Worm (Caenorhabditis elegans) whole organism, young adult: Measurements from ENCODE around the gene fipr-6.

Source experiments
- B0035.1 ChIP-seq: sonication (generic microtip); optimal IDR thresholded peaks from 2 replicates; lab custom pipeline; 2016; ENCODE audit warnings: missing genetic modification characterization, mild to moderate bottlenecking, missing compliant biosample characterization, missing genotype, missing genetic modification reagents
- B0336.3 ChIP-seq: fragments of 200-800 bp; sonication (Bioruptor generic); IDR thresholded peaks from 2 replicates; pipeline ENCODE4 v1.3.6; 2022; ENCODE audit warnings: missing genetic modification characterization, missing compliant biosample characterization
- F10E7.11 ChIP-seq: sonication (generic microtip); optimal IDR thresholded peaks from 2 replicates; lab custom pipeline; 2017; ENCODE audit warnings: mild to moderate bottlenecking, missing genetic modification characterization, moderate library complexity, missing compliant biosample characterization
- F23B12.7 ChIP-seq: sonication (generic microtip); optimal IDR thresholded peaks from 2 replicates; lab custom pipeline; 2017; ENCODE audit warnings: missing genetic modification characterization, mild to moderate bottlenecking, missing compliant biosample characterization, antibody characterized with exemption, moderate library complexity; ENCODE audit not compliant: insufficient read depth
- Y53G8AR.9 ChIP-seq: fragments of 200-800 bp; sonication (Bioruptor generic); conservative IDR thresholded peaks from 2 replicates; pipeline ENCODE4 v1.3.6; 2022; ENCODE audit warnings: missing genetic modification reagents, missing genetic modification characterization, missing compliant biosample characterization
- Y67H2A.10 ChIP-seq: fragments of 200-800 bp; sonication (Bioruptor generic); conservative IDR thresholded peaks from 2 replicates; pipeline ENCODE4 v1.3.6; 2022; ENCODE audit warnings: missing genetic modification reagents, missing genetic modification characterization, missing compliant biosample characterization
- ZK185.1 ChIP-seq: sonication (generic microtip); optimal IDR thresholded peaks from 2 replicates; lab custom pipeline; 2016; ENCODE audit warnings: mild to moderate bottlenecking, missing genetic modification characterization, missing compliant biosample characterization; ENCODE audit not compliant: poor library complexity, severe bottlenecking
- akir-1 ChIP-seq: fragments of 200-800 bp; sonication (Bioruptor generic); optimal IDR thresholded peaks from 2 replicates; lab custom pipeline; 2018; ENCODE audit warnings: mild to moderate bottlenecking, missing genetic modification characterization, moderate library complexity, missing compliant biosample characterization
- ama-1 ChIP-seq, 3 experiments: fragments of 150-350 bp in 1 of 3; sonication (generic microtip) in 2 of 3; optimal IDR thresholded peaks; 2 replicates each; lab custom pipeline; 2014 to 2018; ENCODE audit warnings: missing biosample characterization in 2 of 3, missing genetic modification characterization in 2 of 3, missing genetic modification reagents in 2 of 3
- aptf-3 ChIP-seq: fragments of 200-800 bp; sonication (Bioruptor generic); IDR thresholded peaks from 2 replicates; pipeline ENCODE4 v1.3.6; 2022; ENCODE audit warnings: missing genetic modification characterization, missing compliant biosample characterization
- athp-1 ChIP-seq: sonication (generic microtip); optimal IDR thresholded peaks from 2 replicates; lab custom pipeline; 2017; ENCODE audit warnings: mild to moderate bottlenecking, missing genetic modification characterization, missing compliant biosample characterization
- cebp-1 ChIP-seq, 2 experiments: fragments of 200-800 bp in 1 of 2; sonication (Bioruptor generic) in 1 of 2; sonication (generic microtip) in 1 of 2; IDR thresholded peaks in 1 of 2; optimal IDR thresholded peaks in 1 of 2; 2 replicates each; pipeline versions ENCODE4 v1.3.6 to Lab custom; 2017 to 2022; ENCODE audit warnings: missing compliant biosample characterization in 2 of 2, missing genetic modification characterization in 2 of 2, mild to moderate bottlenecking in 1 of 2, missing genetic modification reagents in 1 of 2, moderate library complexity in 1 of 2
- hmg-1.2 ChIP-seq: fragments of 200-800 bp; sonication (Bioruptor generic); IDR thresholded peaks from 2 replicates; pipeline ENCODE4 v1.3.6; 2022; ENCODE audit warnings: missing genetic modification reagents, missing genetic modification characterization, missing compliant biosample characterization
- let-607 ChIP-seq, 2 experiments: fragments of 200-800 bp in 1 of 2; sonication (Bioruptor generic) in 1 of 2; sonication (generic microtip) in 1 of 2; optimal IDR thresholded peaks; 2 replicates each; lab custom pipeline; 2016 to 2018; ENCODE audit warnings: mild to moderate bottlenecking in 2 of 2, missing compliant biosample characterization in 2 of 2, missing genetic modification characterization in 2 of 2, moderate library complexity in 2 of 2, missing genotype in 1 of 2
- lin-35 ChIP-seq, 3 experiments: fragments of 150-350 bp in 2 of 3; sonication (generic microtip) in 1 of 3; optimal IDR thresholded peaks; 2 replicates each; lab custom pipeline; 2014 to 2018; ENCODE audit warnings: missing biosample characterization in 3 of 3, missing genetic modification characterization in 3 of 3, missing genetic modification reagents in 3 of 3
- lin-40 ChIP-seq: sonication (generic microtip); optimal IDR thresholded peaks from 2 replicates; lab custom pipeline; 2016; ENCODE audit warnings: missing genetic modification characterization, mild to moderate bottlenecking, missing compliant biosample characterization, missing genotype, missing genetic modification reagents
- lin-54 ChIP-seq: fragments of 200-800 bp; sonication (Bioruptor generic); optimal IDR thresholded peaks from 2 replicates; lab custom pipeline; 2018; ENCODE audit warnings: mild to moderate bottlenecking, missing genetic modification characterization, missing compliant biosample characterization
- lsl-1 ChIP-seq: fragments of 200-800 bp; sonication (Bioruptor generic); optimal IDR thresholded peaks from 2 replicates; lab custom pipeline; 2018; ENCODE audit warnings: mild to moderate bottlenecking, missing genetic modification characterization, moderate library complexity, missing compliant biosample characterization
- madf-10 ChIP-seq: sonication (generic microtip); optimal IDR thresholded peaks from 2 replicates; lab custom pipeline; 2016; ENCODE audit warnings: mild to moderate bottlenecking, missing genetic modification characterization, missing compliant biosample characterization
- madf-6 ChIP-seq: fragments of 200-800 bp; sonication (Bioruptor generic); IDR thresholded peaks from 2 replicates; pipeline ENCODE4 v1.3.6; 2022; ENCODE audit warnings: missing genetic modification reagents, missing genetic modification characterization, missing compliant biosample characterization
- mcd-1 ChIP-seq: fragments of 200-800 bp; sonication (Bioruptor generic); IDR thresholded peaks from 2 replicates; pipeline ENCODE4 v1.3.6; 2022; ENCODE audit warnings: missing genetic modification reagents, missing genetic modification characterization, missing compliant biosample characterization
- mel-28 ChIP-seq: sonication (generic microtip); optimal IDR thresholded peaks from 2 replicates; lab custom pipeline; 2016; ENCODE audit warnings: borderline replicate concordance, mild to moderate bottlenecking, missing genetic modification characterization, missing compliant biosample characterization
- nfya-2 ChIP-seq: fragments of 200-800 bp; sonication (Bioruptor generic); IDR thresholded peaks from 2 replicates; pipeline ENCODE4 v1.3.6; 2022; ENCODE audit warnings: missing genetic modification reagents, missing genetic modification characterization, missing compliant biosample characterization
- nhr-179 ChIP-seq: sonication (generic microtip); optimal IDR thresholded peaks from 2 replicates; lab custom pipeline; 2016; ENCODE audit warnings: mild to moderate bottlenecking, missing genetic modification characterization, missing compliant biosample characterization
- nhr-80 ChIP-seq: sonication (generic microtip); optimal IDR thresholded peaks from 2 replicates; lab custom pipeline; 2016; ENCODE audit warnings: missing genetic modification characterization, missing compliant biosample characterization
- pbrm-1 ChIP-seq: fragments of 200-800 bp; sonication (Bioruptor generic); IDR thresholded peaks from 2 replicates; pipeline ENCODE4 v1.3.6; 2022; ENCODE audit warnings: missing genetic modification reagents, missing genetic modification characterization, missing compliant biosample characterization
- rcor-1 ChIP-seq: fragments of 200-800 bp; sonication (Bioruptor generic); IDR thresholded peaks from 2 replicates; pipeline ENCODE4 v1.3.6; 2022; ENCODE audit warnings: missing genetic modification reagents, missing genetic modification characterization, missing compliant biosample characterization
- repo-1 ChIP-seq: sonication (generic microtip); optimal IDR thresholded peaks from 2 replicates; lab custom pipeline; 2017; ENCODE audit warnings: mild to moderate bottlenecking, missing genetic modification characterization, missing compliant biosample characterization
- sea-2 ChIP-seq: fragments of 200-800 bp; sonication (Bioruptor generic); IDR thresholded peaks from 2 replicates; pipeline ENCODE4 v1.3.6; 2022; ENCODE audit warnings: missing genetic modification characterization, missing compliant biosample characterization
- snpc-1.1 ChIP-seq: sonication (generic microtip); optimal IDR thresholded peaks from 2 replicates; lab custom pipeline; 2017; ENCODE audit warnings: missing genetic modification characterization, mild to moderate bottlenecking, missing compliant biosample characterization, antibody characterized with exemption, moderate library complexity, missing genotype, missing genetic modification reagents; ENCODE audit not compliant: insufficient read depth
- snpc-1.3 ChIP-seq: sonication (generic microtip); optimal IDR thresholded peaks from 2 replicates; lab custom pipeline; 2017; ENCODE audit warnings: missing genetic modification characterization, mild to moderate bottlenecking, missing compliant biosample characterization, antibody characterized with exemption, moderate library complexity, missing genotype, missing genetic modification reagents; ENCODE audit not compliant: insufficient read depth
- snpc-3.4 ChIP-seq: sonication (generic microtip); optimal IDR thresholded peaks from 2 replicates; lab custom pipeline; 2017; ENCODE audit warnings: missing genetic modification characterization, mild to moderate bottlenecking, missing compliant biosample characterization, antibody characterized with exemption, moderate library complexity, missing genotype, missing genetic modification reagents
- snpc-4 ChIP-seq, 5 experiments: fragments of 150-350 bp in 1 of 5; sonication (generic microtip) in 4 of 5; optimal IDR thresholded peaks; 2 replicates each; lab custom pipeline; 2014 to 2018; ENCODE audit warnings: missing genetic modification characterization in 5 of 5, missing biosample characterization in 3 of 5, antibody characterized with exemption in 2 of 5, mild to moderate bottlenecking in 2 of 5, missing compliant biosample characterization in 2 of 5, missing genotype in 2 of 5, moderate library complexity in 2 of 5, missing genetic modification reagents in 1 of 5
- unc-62 ChIP-seq: fragments of 150-350 bp; optimal IDR thresholded peaks from 2 replicates; lab custom pipeline; 2014; ENCODE audit warnings: missing biosample characterization, missing genetic modification reagents, missing genetic modification characterization
- ztf-18 ChIP-seq: sonication (generic microtip); optimal IDR thresholded peaks from 2 replicates; lab custom pipeline; 2016; ENCODE audit warnings: missing genotype, mild to moderate bottlenecking, missing genetic modification characterization, missing compliant biosample characterization
- ztf-28 ChIP-seq: fragments of 200-800 bp; sonication (Bioruptor generic); IDR thresholded peaks from 2 replicates; pipeline ENCODE4 v1.3.6; 2022; ENCODE audit warnings: missing genetic modification reagents, missing genetic modification characterization, missing compliant biosample characterization
- ztf-3 ChIP-seq: fragments of 200-800 bp; sonication (Bioruptor generic); optimal IDR thresholded peaks from 2 replicates; lab custom pipeline; 2018; ENCODE audit warnings: mild to moderate bottlenecking, missing genetic modification characterization, missing compliant biosample characterization

Gene fipr-6

DNA sequence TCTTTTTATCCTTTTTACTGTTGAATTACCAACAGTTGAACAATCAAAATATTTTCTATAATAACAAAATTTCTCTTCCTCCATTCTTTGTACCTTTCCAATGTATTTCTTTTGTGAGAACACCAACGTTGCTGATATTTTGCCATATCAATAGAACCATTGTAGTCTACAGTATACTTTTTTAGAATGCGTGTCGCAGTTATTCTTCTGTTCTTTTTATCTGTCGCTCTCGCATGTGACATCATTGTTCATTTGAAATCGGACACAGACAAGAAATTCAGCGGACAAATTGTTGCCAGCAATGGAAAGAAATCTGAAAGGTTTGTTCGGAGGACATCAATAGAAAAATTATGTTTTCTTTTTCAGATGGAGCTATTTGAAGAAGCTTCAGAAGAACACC, 29.1 kb upstream of the fipr-6 start, which contains the start of gene ZK856.7:
ZK856.7 (plus strand) TSS at position 186 of the 400 bp plus-strand sequence.
- TF ChIP-seq ama-1 (optimal IDR thresholded peaks at IDR 0.05; lab: Kevin White, UChicago) (no peak), ama-1 (GFP tag; optimal IDR thresholded peaks at IDR 0.05; lab: Kevin White, UChicago) (peak in 1 of 2 experiments; percentile 7), lsl-1 (GFP tag; lab: Kevin White, UChicago) (no peak)

DNA sequence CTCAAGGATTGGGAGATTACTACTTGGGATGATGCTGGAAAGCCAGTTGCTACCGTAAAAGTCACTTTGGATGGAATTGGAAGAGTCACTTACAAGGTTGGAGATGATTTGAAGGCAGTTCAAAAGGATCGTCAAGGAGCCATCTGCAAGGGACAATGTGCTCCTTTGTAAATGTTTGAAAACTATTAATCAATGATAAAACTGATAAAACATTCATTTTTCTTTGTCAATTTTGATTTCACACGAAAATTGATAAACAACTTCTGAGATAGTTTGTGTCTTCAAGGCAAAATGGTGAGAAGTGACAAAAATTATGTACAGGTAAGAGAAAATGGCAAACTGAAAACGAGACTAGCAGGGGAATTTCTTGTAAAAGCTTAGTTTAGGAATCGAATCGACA, 28.7 kb upstream of the fipr-6 start:
- TF ChIP-seq ztf-18 (tag; lab: Kevin White, UChicago): no peak
- TF ChIP-seq ztf-3 (GFP tag; lab: Kevin White, UChicago): no peak
- TF ChIP-seq B0035.1 (tag; lab: Kevin White, UChicago): no peak
- TF ChIP-seq athp-1 (tag; lab: Kevin White, UChicago): no peak
- no peak for TF ChIP-seq repo-1 (tag; lab: Kevin White, UChicago)
- no peak for TF ChIP-seq unc-62 (GFP tag; lab: Kevin White, UChicago)
- TF ChIP-seq snpc-1.1: no peak
- no peak for TF ChIP-seq sea-2 (GFP tag; lab: Robert Waterston, UW)
- TF ChIP-seq nhr-179: no peak
- no peak for TF ChIP-seq ztf-28 (GFP tag; lab: Robert Waterston, UW)
- TF ChIP-seq aptf-3 (GFP tag; lab: Robert Waterston, UW): no peak
- no peak for TF ChIP-seq mel-28 (tag; lab: Kevin White, UChicago)
- no peak for TF ChIP-seq Y53G8AR.9 (GFP tag; lab: Robert Waterston, UW)
- no peak for TF ChIP-seq ZK185.1 (tag; lab: Kevin White, UChicago)

DNA sequence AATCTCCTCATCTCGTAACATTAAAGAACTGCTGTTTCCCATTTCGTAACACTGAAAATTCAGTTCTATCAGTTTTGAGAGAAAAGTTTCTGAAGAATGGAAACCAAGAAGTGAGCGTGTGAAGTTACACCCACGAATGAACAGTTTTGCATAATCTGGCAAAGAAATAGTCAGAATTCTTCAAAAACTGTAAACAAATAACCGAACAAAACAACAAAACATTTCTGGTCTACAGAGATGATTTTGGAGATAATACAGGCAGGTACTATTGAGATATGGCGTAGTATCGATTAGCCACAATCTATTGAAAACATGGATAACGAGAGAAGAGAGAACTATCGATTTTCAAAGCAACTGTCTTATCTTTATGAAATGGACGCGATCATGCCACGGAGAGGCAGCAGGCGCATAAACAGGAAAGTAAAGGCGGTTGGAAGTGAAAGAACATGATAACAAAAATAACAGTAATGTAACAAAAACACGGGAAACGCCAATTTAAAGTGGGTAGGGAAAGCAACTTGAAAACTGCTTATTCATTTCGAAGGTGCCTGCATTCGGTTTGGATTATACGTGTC, 27.5 kb upstream of the fipr-6 start, which contains the start of gene chpf-1:
chpf-1 (minus strand) TSS at position 51 of the 575 bp plus-strand sequence.
- TF ChIP-seq ama-1 (optimal IDR thresholded peaks at IDR 0.05; lab: Kevin White, UChicago) (no peak), ama-1 (GFP tag; optimal IDR thresholded peaks at IDR 0.05; lab: Kevin White, UChicago) (no peak), ztf-18 (tag; lab: Kevin White, UChicago) (peak; percentile 56), madf-6 (GFP tag; lab: Robert Waterston, UW) (0 out of 2 replicates have a peak, but pooled peaks have one; percentile 17), nhr-80 (tag; lab: Kevin White, UChicago) (peak; percentile 65), snpc-4 (GFP tag; optimal IDR thresholded peaks at IDR 0.05; lab: Kevin White, UChicago) (no peak), snpc-4 (tag; optimal IDR thresholded peaks at IDR 0.05; lab: Kevin White, UChicago) (peak in 2 of 4 experiments; percentile 33 to 36), cebp-1 (GFP tag; IDR thresholded peaks at IDR 0.05; lab: Robert Waterston, UW) (no peak), cebp-1 (tag; optimal IDR thresholded peaks at IDR 0.05; lab: Kevin White, UChicago) (peak; percentile 2), nfya-2 (GFP tag; lab: Robert Waterston, UW) (no peak)

DNA sequence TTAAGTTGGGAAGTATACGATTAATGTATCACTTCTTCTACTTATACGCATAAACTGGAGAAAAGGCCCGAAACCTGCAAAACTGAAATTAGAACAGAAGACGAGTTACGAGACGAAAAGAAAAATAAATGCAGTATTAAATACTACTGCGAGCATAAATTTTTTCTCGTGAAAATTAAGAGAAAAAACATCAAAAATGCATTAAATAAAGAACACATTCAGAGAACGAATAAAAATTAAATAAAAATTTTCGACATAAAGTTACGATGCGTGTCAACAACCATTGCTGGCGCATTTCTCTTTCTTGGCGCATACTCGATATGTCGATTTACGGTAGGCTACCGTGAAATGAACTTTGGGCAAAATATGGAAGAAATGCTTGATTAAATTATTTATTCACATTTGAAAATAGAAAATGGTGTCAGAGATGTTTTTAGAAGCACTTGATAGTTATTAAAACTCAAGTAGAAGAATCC, 26.1 kb upstream of the fipr-6 start, which contains the start of the genes ZK856.19 and ZK856.11:
ZK856.19 (minus strand) TSS at position 51 of the 476 bp plus-strand sequence.
ZK856.11 (minus strand) TSS at position 76 of the 476 bp plus-strand sequence.
- TF ChIP-seq ztf-3 (GFP tag; lab: Kevin White, UChicago) (no peak), snpc-1.3 (tag; lab: Kevin White, UChicago) (no peak), let-607 (tag; optimal IDR thresholded peaks at IDR 0.05; lab: Kevin White, UChicago) (no peak), madf-10 (peak; percentile 29), snpc-4 (GFP tag; optimal IDR thresholded peaks at IDR 0.05; lab: Kevin White, UChicago) (no peak), snpc-4 (tag; optimal IDR thresholded peaks at IDR 0.05; lab: Kevin White, UChicago) (peak in 2 of 4 experiments; percentile 35 to 49), nhr-80 (tag; lab: Kevin White, UChicago) (peak; percentile 11), lsl-1 (GFP tag; lab: Kevin White, UChicago) (peak; percentile 31), ztf-28 (GFP tag; lab: Robert Waterston, UW) (no peak), F23B12.7 (tag; lab: Kevin White, UChicago) (peak; percentile 45), snpc-3.4 (tag; lab: Kevin White, UChicago) (peak; percentile 41), pbrm-1 (GFP tag; lab: Robert Waterston, UW) (0 out of 2 replicates have a peak, but pooled peaks have one; percentile 20), lin-35 (GFP tag; optimal IDR thresholded peaks at IDR 0.05; lab: Kevin White, UChicago) (peak in 1 of 3 experiments; percentile 55), lin-54 (GFP tag; lab: Kevin White, UChicago) (peak; percentile 58), F10E7.11 (no peak), ztf-18 (tag; lab: Kevin White, UChicago) (peak; percentile 93), mcd-1 (peak; percentile 39; the same call in 1 of the 2 replicates), akir-1 (GFP tag; lab: Kevin White, UChicago) (no peak), B0336.3 (0 out of 2 replicates have a peak, but pooled peaks have one; percentile 49), rcor-1 (GFP tag; lab: Robert Waterston, UW) (no peak), Y67H2A.10 (GFP tag; lab: Robert Waterston, UW) (no peak), hmg-1.2 (peak; percentile 32; the same call in 1 of the 2 replicates), lin-40 (peak; percentile 61)
